Worm (Caenorhabditis elegans): Measurements from ENCODE around the gene F22F7.11.

- TF ChIP-seq nhr-77 (tag; optimal IDR thresholded peaks at IDR 0.05) = no peak
- TF ChIP-seq ztf-4 (tag; optimal IDR thresholded peaks at IDR 0.05) = no peak
- no peak for TF ChIP-seq nhr-23 (tag; optimal IDR thresholded peaks at IDR 0.05)
- no peak for TF ChIP-seq elt-1 (tag; optimal IDR thresholded peaks at IDR 0.05)
- no peak for TF ChIP-seq snpc-4 (tag; optimal IDR thresholded peaks at IDR 0.05)
- TF ChIP-seq pqm-1 (tag; optimal IDR thresholded peaks at IDR 0.05) = no peak
- TF ChIP-seq nhr-12 (tag; optimal IDR thresholded peaks at IDR 0.05) = no peak
- no peak for TF ChIP-seq ztf-11 (tag; optimal IDR thresholded peaks at IDR 0.05)
- no peak for TF ChIP-seq pha-4 (tag; optimal IDR thresholded peaks at IDR 0.05)
- no peak for TF ChIP-seq mdl-1 (tag; optimal IDR thresholded peaks at IDR 0.05)
- TF ChIP-seq daf-12 (tag; optimal IDR thresholded peaks at IDR 0.05) = no peak
- no peak for TF ChIP-seq nfya-1 (tag; optimal IDR thresholded peaks at IDR 0.05; ENCODE audit: insufficient read depth)
- TF ChIP-seq unc-62 (GFP tag; optimal IDR thresholded peaks at IDR 0.05) = no peak
These were observed 43.6 kb upstream of the F22F7.11 start for ce11 chrV:2076043-2076442.

Data from whole organism, L3 larva.